Worm (Caenorhabditis elegans): ENCODE data around the gene clec-151.

Gene clec-151

ce11 chrIII:4665272-4665671, 37.0 kb downstream of the clec-151 start, which contains the start of gene T23F11.4:
T23F11.4 (minus strand) TSS chrIII:4665372.
- TF ChIP-seq tra-4 (tag; optimal IDR thresholded peaks at IDR 0.05) = no peak
- TF ChIP-seq ceh-13 (GFP tag; optimal IDR thresholded peaks at IDR 0.05) = no peak
- TF ChIP-seq flt-1 (GFP tag; IDR thresholded peaks at IDR 0.05) = no peak
- no peak for TF ChIP-seq hmg-4 (GFP tag; optimal IDR thresholded peaks at IDR 0.05)
- TF ChIP-seq sea-1 (GFP tag; conservative IDR thresholded peaks at IDR 0.05) = no peak

- TF ChIP-seq B0310.2 (tag; optimal IDR thresholded peaks at IDR 0.05) = no peak
- TF ChIP-seq tra-4 (tag; optimal IDR thresholded peaks at IDR 0.05) = no peak
- TF ChIP-seq hmg-4 (GFP tag; optimal IDR thresholded peaks at IDR 0.05) = peak; percentile 87
- TF ChIP-seq F13C5.2 (tag; optimal IDR thresholded peaks at IDR 0.05) = peak; percentile 83
- peak; percentile 7 for TF ChIP-seq ceh-36 (tag; optimal IDR thresholded peaks at IDR 0.05)
- no peak for TF ChIP-seq ets-7 (tag; optimal IDR thresholded peaks at IDR 0.05)
- TF ChIP-seq tbx-37 (GFP tag; conservative IDR thresholded peaks at IDR 0.05) = no peak
- no peak for TF ChIP-seq ceh-13 (GFP tag; optimal IDR thresholded peaks at IDR 0.05)
- TF ChIP-seq tbx-11 (GFP tag; IDR thresholded peaks at IDR 0.05) = no peak
- no peak for TF ChIP-seq ama-1 (optimal IDR thresholded peaks at IDR 0.05)
- TF ChIP-seq pes-1 (GFP tag; IDR thresholded peaks at IDR 0.05) = no peak
- no peak for TF ChIP-seq flt-1 (GFP tag; IDR thresholded peaks at IDR 0.05)
- no peak for TF ChIP-seq scrt-1 (GFP tag; IDR thresholded peaks at IDR 0.05)
- TF ChIP-seq aly-1 (tag; optimal IDR thresholded peaks at IDR 0.05) = peak; percentile 67
- 0 out of 2 replicates have a peak, but pooled peaks have one; percentile 23 for TF ChIP-seq sea-1 (GFP tag; conservative IDR thresholded peaks at IDR 0.05)
- TF ChIP-seq hnd-1 (tag; optimal IDR thresholded peaks at IDR 0.05) = no peak
- no peak for TF ChIP-seq hmbx-1 (tag; optimal IDR thresholded peaks at IDR 0.05)
Measured at ce11 chrIII:4666753-4667400, 38.6 kb downstream of the clec-151 start.

DNA sequence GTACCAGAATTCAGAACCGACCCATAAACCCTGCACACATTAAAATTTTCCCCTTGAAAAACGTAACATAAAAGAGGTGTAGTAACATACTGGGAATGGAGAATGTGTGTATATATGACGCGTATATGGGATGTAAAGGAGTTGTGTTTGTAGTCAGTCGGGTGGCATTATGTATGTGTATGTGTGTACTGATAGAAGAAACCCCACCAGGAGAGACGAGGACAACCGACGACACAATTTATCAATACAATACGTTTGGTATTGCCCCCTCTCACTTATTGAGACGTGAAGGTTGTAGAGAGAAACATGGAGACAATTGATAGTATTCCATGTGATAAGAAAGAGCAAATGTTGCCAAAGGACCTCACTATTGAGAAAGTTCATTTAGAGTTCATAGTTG, 39.8 kb downstream of the clec-151 start:
- TF ChIP-seq ama-1 (optimal IDR thresholded peaks at IDR 0.05) (no peak), sea-1 (GFP tag; conservative IDR thresholded peaks at IDR 0.05) (no peak), tbx-11 (GFP tag; IDR thresholded peaks at IDR 0.05) (no peak), aly-1 (tag; optimal IDR thresholded peaks at IDR 0.05) (no peak), hmg-4 (GFP tag; optimal IDR thresholded peaks at IDR 0.05) (no peak), flt-1 (GFP tag; IDR thresholded peaks at IDR 0.05) (no peak), hnd-1 (tag; optimal IDR thresholded peaks at IDR 0.05) (no peak), B0310.2 (tag; optimal IDR thresholded peaks at IDR 0.05) (no peak), ceh-13 (GFP tag; optimal IDR thresholded peaks at IDR 0.05) (no peak), ceh-36 (tag; optimal IDR thresholded peaks at IDR 0.05) (no peak), ets-7 (tag; optimal IDR thresholded peaks at IDR 0.05) (no peak), F13C5.2 (tag; optimal IDR thresholded peaks at IDR 0.05) (no peak), scrt-1 (GFP tag; IDR thresholded peaks at IDR 0.05) (no peak), tra-4 (tag; optimal IDR thresholded peaks at IDR 0.05) (no peak), pes-1 (GFP tag; IDR thresholded peaks at IDR 0.05) (no peak), tbx-37 (GFP tag; conservative IDR thresholded peaks at IDR 0.05) (no peak)

DNA sequence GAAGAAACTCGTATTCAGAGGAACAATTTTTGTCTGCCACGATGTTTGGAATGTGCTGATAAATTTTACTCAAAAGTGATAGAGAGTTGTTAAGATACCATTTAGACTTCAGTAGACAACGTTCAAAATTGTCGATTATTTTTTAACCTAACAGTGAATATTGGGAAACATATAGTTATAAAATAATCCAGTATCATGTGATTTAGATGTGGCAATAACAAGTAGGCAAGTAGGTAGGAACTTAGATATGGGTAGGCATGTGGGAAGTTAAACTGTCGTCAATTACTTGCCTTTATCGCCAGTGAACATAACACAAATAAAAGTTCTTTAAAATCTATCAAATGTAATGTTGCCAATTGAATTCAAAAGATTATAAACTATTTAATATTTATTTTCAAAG, 43.2 kb downstream of the clec-151 start, which contains the start of gene T23F11.11:
Gene T23F11.11, minus strand, starts transcription at position 101 of the 400 bp plus-strand sequence.
- no peak for TF ChIP-seq pes-1 (GFP tag; IDR thresholded peaks at IDR 0.05)
- no peak for TF ChIP-seq hmg-4 (GFP tag; optimal IDR thresholded peaks at IDR 0.05)
- TF ChIP-seq scrt-1 (GFP tag; IDR thresholded peaks at IDR 0.05) = no peak
- TF ChIP-seq ceh-13 (GFP tag; optimal IDR thresholded peaks at IDR 0.05) = no peak
- no peak for TF ChIP-seq aly-1 (tag; optimal IDR thresholded peaks at IDR 0.05)
- TF ChIP-seq B0310.2 (tag; optimal IDR thresholded peaks at IDR 0.05) = no peak
- TF ChIP-seq F13C5.2 (tag; optimal IDR thresholded peaks at IDR 0.05) = no peak
- TF ChIP-seq flt-1 (GFP tag; IDR thresholded peaks at IDR 0.05) = no peak
- no peak for TF ChIP-seq ceh-36 (tag; optimal IDR thresholded peaks at IDR 0.05)
- TF ChIP-seq hnd-1 (tag; optimal IDR thresholded peaks at IDR 0.05) = no peak

DNA sequence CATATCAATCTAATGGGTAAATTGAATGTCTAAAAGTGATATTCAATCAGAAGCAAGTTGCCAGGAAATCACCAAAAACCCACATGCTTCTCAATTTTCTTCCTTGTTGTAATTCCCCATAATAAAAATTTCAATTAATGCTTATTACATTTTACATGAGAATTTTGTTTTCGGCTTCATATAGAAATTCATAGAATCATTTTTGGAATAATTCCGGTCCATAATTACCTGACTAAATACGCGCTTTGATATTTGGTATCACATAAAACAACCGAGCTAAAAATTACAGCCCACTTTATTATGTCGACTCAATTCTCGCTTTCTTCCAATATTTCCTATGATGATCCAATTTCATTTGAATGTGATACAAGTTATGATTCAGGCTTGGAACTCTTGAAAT, 43.7 kb downstream of the clec-151 start, which contains the start of gene srg-13:
Gene srg-13, plus strand, starts transcription at position 301 of the 400 bp plus-strand sequence.
- TF ChIP-seq ceh-13 (GFP tag; optimal IDR thresholded peaks at IDR 0.05) (no peak), tra-4 (tag; optimal IDR thresholded peaks at IDR 0.05) (no peak), hnd-1 (tag; optimal IDR thresholded peaks at IDR 0.05) (no peak), ceh-36 (tag; optimal IDR thresholded peaks at IDR 0.05) (no peak), aly-1 (tag; optimal IDR thresholded peaks at IDR 0.05) (no peak), hmg-4 (GFP tag; optimal IDR thresholded peaks at IDR 0.05) (no peak), tbx-37 (GFP tag; conservative IDR thresholded peaks at IDR 0.05) (no peak), tbx-11 (GFP tag; IDR thresholded peaks at IDR 0.05) (no peak), B0310.2 (tag; optimal IDR thresholded peaks at IDR 0.05) (no peak), F13C5.2 (tag; optimal IDR thresholded peaks at IDR 0.05) (no peak), pes-1 (GFP tag; IDR thresholded peaks at IDR 0.05) (no peak), ets-7 (tag; optimal IDR thresholded peaks at IDR 0.05) (no peak)

ce11 chrIII:4677466-4677865, 49.2 kb downstream of the clec-151 start, which contains the start of gene srg-10:
srg-10 (plus strand) TSS chrIII:4677766.
- no peak for TF ChIP-seq ceh-36 (tag; optimal IDR thresholded peaks at IDR 0.05)
- no peak for TF ChIP-seq pes-1 (GFP tag; IDR thresholded peaks at IDR 0.05)
- no peak for TF ChIP-seq sea-1 (GFP tag; conservative IDR thresholded peaks at IDR 0.05)
- TF ChIP-seq ama-1 (optimal IDR thresholded peaks at IDR 0.05) = no peak
- no peak for TF ChIP-seq ceh-13 (GFP tag; optimal IDR thresholded peaks at IDR 0.05)
- no peak for TF ChIP-seq hnd-1 (tag; optimal IDR thresholded peaks at IDR 0.05)
- no peak for TF ChIP-seq F13C5.2 (tag; optimal IDR thresholded peaks at IDR 0.05)
- TF ChIP-seq ets-7 (tag; optimal IDR thresholded peaks at IDR 0.05) = no peak
- no peak for TF ChIP-seq tbx-37 (GFP tag; conservative IDR thresholded peaks at IDR 0.05)
- no peak for TF ChIP-seq aly-1 (tag; optimal IDR thresholded peaks at IDR 0.05)
- TF ChIP-seq tbx-11 (GFP tag; IDR thresholded peaks at IDR 0.05) = no peak
- no peak for TF ChIP-seq scrt-1 (GFP tag; IDR thresholded peaks at IDR 0.05)
- no peak for TF ChIP-seq flt-1 (GFP tag; IDR thresholded peaks at IDR 0.05)
- TF ChIP-seq hmbx-1 (tag; optimal IDR thresholded peaks at IDR 0.05) = no peak
- TF ChIP-seq B0310.2 (tag; optimal IDR thresholded peaks at IDR 0.05) = no peak
- no peak for TF ChIP-seq tra-4 (tag; optimal IDR thresholded peaks at IDR 0.05)
- no peak for TF ChIP-seq hmg-4 (GFP tag; optimal IDR thresholded peaks at IDR 0.05)

DNA sequence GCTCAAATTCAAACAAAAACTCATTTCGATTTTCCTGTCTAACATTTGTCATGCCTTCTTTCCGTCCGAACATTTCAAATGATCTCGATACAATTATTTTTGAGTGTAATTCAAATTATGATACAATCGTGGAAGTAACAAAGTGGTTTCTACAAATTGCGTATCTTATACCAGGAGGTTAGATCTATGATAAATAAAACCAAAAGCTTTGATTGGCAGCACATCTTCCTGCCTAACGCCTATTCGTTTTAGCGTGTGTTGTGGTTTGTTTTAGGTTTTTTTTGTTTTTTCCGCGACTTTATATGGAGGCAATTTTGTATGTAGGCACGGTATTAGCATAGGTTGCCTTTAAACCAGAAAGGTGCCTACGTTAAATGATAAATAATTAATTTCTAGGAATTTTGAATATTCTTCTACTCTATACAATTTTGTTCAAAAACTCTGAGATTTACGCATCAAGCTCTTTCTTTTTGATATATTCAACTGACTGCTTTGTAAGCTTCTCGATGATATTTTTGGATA, 51.8 kb downstream of the clec-151 start, which contains the start of gene srg-11:
Gene srg-11, plus strand, starts transcription at position 51 of the 522 bp plus-strand sequence.
- TF ChIP-seq tbx-11 (GFP tag; IDR thresholded peaks at IDR 0.05) (no peak), sea-1 (GFP tag; conservative IDR thresholded peaks at IDR 0.05) (no peak), pes-1 (GFP tag; IDR thresholded peaks at IDR 0.05) (no peak), hmbx-1 (tag; optimal IDR thresholded peaks at IDR 0.05) (no peak), ama-1 (optimal IDR thresholded peaks at IDR 0.05) (no peak), ets-7 (tag; optimal IDR thresholded peaks at IDR 0.05) (no peak), F13C5.2 (tag; optimal IDR thresholded peaks at IDR 0.05) (no peak), ceh-13 (GFP tag; optimal IDR thresholded peaks at IDR 0.05) (no peak), hmg-4 (GFP tag; optimal IDR thresholded peaks at IDR 0.05) (no peak), flt-1 (GFP tag; IDR thresholded peaks at IDR 0.05) (no peak), hnd-1 (tag; optimal IDR thresholded peaks at IDR 0.05) (no peak), aly-1 (tag; optimal IDR thresholded peaks at IDR 0.05) (no peak), tra-4 (tag; optimal IDR thresholded peaks at IDR 0.05) (no peak), scrt-1 (GFP tag; IDR thresholded peaks at IDR 0.05) (no peak), tbx-37 (GFP tag; conservative IDR thresholded peaks at IDR 0.05) (no peak), ceh-36 (tag; optimal IDR thresholded peaks at IDR 0.05) (no peak), B0310.2 (tag; optimal IDR thresholded peaks at IDR 0.05) (no peak)

Measured in whole organism, early embryonic.